Worm (Caenorhabditis elegans): ENCODE data around the gene sph-1.

Gene sph-1

ce11 chrIV:8112187-8112586, 21.2 kb downstream of the sph-1 start, which contains the start of gene Y42H9AR.4:
Gene Y42H9AR.4 (minus strand): TSS chrIV:8112218.
- peak; percentile 18 for TF ChIP-seq ceh-31 (tag; optimal IDR thresholded peaks at IDR 0.05)
- TF ChIP-seq lin-11 (tag; optimal IDR thresholded peaks at IDR 0.05), result no peak
- peak; percentile 25 for TF ChIP-seq ceh-48 (tag; optimal IDR thresholded peaks at IDR 0.05)
- TF ChIP-seq nfya-1 (tag; optimal IDR thresholded peaks at IDR 0.05), result peak; percentile 9
- no peak for TF ChIP-seq ama-1 (optimal IDR thresholded peaks at IDR 0.05)
- TF ChIP-seq ref-2 (tag; optimal IDR thresholded peaks at IDR 0.05), result no peak
- no peak for TF ChIP-seq unc-86 (tag; optimal IDR thresholded peaks at IDR 0.05)
- no peak for TF ChIP-seq madf-2 (tag; optimal IDR thresholded peaks at IDR 0.05)
- TF ChIP-seq sox-4 (tag; optimal IDR thresholded peaks at IDR 0.05), result no peak
- TF ChIP-seq F13H6.1 (tag; optimal IDR thresholded peaks at IDR 0.05), result no peak
- no peak for TF ChIP-seq ceh-24 (tag; optimal IDR thresholded peaks at IDR 0.05)
- TF ChIP-seq ceh-2 (tag; optimal IDR thresholded peaks at IDR 0.05), result no peak
- no peak for TF ChIP-seq fkh-10 (GFP tag; optimal IDR thresholded peaks at IDR 0.05)
- peak; percentile 11 for TF ChIP-seq ceh-14 (tag; optimal IDR thresholded peaks at IDR 0.05)
- TF ChIP-seq dve-1 (tag; optimal IDR thresholded peaks at IDR 0.05), result no peak
- TF ChIP-seq unc-42 (tag; optimal IDR thresholded peaks at IDR 0.05), result no peak
- no peak for TF ChIP-seq gmeb-2 (tag; optimal IDR thresholded peaks at IDR 0.05)
- no peak for TF ChIP-seq npax-4 (tag; optimal IDR thresholded peaks at IDR 0.05)
- TF ChIP-seq rnt-1 (tag; optimal IDR thresholded peaks at IDR 0.05), result no peak
- TF ChIP-seq ceh-19 (GFP tag; optimal IDR thresholded peaks at IDR 0.05), result peak; percentile 14
- no peak for TF ChIP-seq ceh-22 (tag; optimal IDR thresholded peaks at IDR 0.05)
- TF ChIP-seq dmd-4 (tag; optimal IDR thresholded peaks at IDR 0.05; ENCODE audit: borderline replicate concordance), result no peak
- TF ChIP-seq C38D4.7 (GFP tag; optimal IDR thresholded peaks at IDR 0.05), result no peak

- TF ChIP-seq unc-3 (GFP tag; conservative IDR thresholded peaks at IDR 0.05) (no peak), unc-3 (tag; optimal IDR thresholded peaks at IDR 0.05) (no peak), ets-4 (tag; optimal IDR thresholded peaks at IDR 0.05) (no peak), ama-1 (optimal IDR thresholded peaks at IDR 0.05) (no peak), K09A11.1 (tag; optimal IDR thresholded peaks at IDR 0.05; ENCODE audit: insufficient read depth) (no peak), sox-2 (GFP tag; IDR thresholded peaks at IDR 0.05) (no peak), hlh-30 (tag; optimal IDR thresholded peaks at IDR 0.05; ENCODE audit: insufficient read depth) (no peak), C08G9.2 (tag; optimal IDR thresholded peaks at IDR 0.05) (no peak), sox-4 (tag; optimal IDR thresholded peaks at IDR 0.05) (no peak), pax-1 (tag; optimal IDR thresholded peaks at IDR 0.05) (no peak)
Observed at ce11 chrIV:8107502-8107901, 25.9 kb downstream of the sph-1 start, which contains the start of gene rabs-5. Gene rabs-5 (minus strand): TSS chrIV:8107602.

ce11 chrIV:8105083-8105482, 28.3 kb downstream of the sph-1 start:
- TF ChIP-seq gmeb-2 (tag; optimal IDR thresholded peaks at IDR 0.05), result no peak
- TF ChIP-seq ama-1 (optimal IDR thresholded peaks at IDR 0.05), result no peak
- no peak for TF ChIP-seq lim-6 (tag; optimal IDR thresholded peaks at IDR 0.05)
- no peak for TF ChIP-seq ztf-16 (tag; optimal IDR thresholded peaks at IDR 0.05)
- no peak for TF ChIP-seq madf-2 (tag; optimal IDR thresholded peaks at IDR 0.05)
- no peak for TF ChIP-seq hlh-15 (tag; optimal IDR thresholded peaks at IDR 0.05)
- TF ChIP-seq ceh-19 (GFP tag; optimal IDR thresholded peaks at IDR 0.05), result no peak
- TF ChIP-seq unc-42 (tag; optimal IDR thresholded peaks at IDR 0.05), result no peak
- TF ChIP-seq ceh-31 (tag; optimal IDR thresholded peaks at IDR 0.05), result no peak
- TF ChIP-seq unc-3 (GFP tag; conservative IDR thresholded peaks at IDR 0.05), result no peak
- no peak for TF ChIP-seq unc-3 (tag; optimal IDR thresholded peaks at IDR 0.05)
- TF ChIP-seq ahr-1 (tag; optimal IDR thresholded peaks at IDR 0.05), result no peak
- TF ChIP-seq tbx-7 (tag; optimal IDR thresholded peaks at IDR 0.05), result no peak
- TF ChIP-seq sdc-2 (tag; optimal IDR thresholded peaks at IDR 0.05), result no peak
- TF ChIP-seq dve-1 (tag; optimal IDR thresholded peaks at IDR 0.05), result no peak
- TF ChIP-seq sox-2 (GFP tag; IDR thresholded peaks at IDR 0.05), result no peak
- no peak for TF ChIP-seq ttx-3 (tag; optimal IDR thresholded peaks at IDR 0.05)
- TF ChIP-seq nfya-1 (tag; optimal IDR thresholded peaks at IDR 0.05), result no peak
- TF ChIP-seq T23F11.4 (GFP tag; optimal IDR thresholded peaks at IDR 0.05), result no peak
- TF ChIP-seq nhr-11 (tag; optimal IDR thresholded peaks at IDR 0.05), result no peak
